Worm (Caenorhabditis elegans): Measurements from ENCODE around the gene F25B4.8.

DNA sequence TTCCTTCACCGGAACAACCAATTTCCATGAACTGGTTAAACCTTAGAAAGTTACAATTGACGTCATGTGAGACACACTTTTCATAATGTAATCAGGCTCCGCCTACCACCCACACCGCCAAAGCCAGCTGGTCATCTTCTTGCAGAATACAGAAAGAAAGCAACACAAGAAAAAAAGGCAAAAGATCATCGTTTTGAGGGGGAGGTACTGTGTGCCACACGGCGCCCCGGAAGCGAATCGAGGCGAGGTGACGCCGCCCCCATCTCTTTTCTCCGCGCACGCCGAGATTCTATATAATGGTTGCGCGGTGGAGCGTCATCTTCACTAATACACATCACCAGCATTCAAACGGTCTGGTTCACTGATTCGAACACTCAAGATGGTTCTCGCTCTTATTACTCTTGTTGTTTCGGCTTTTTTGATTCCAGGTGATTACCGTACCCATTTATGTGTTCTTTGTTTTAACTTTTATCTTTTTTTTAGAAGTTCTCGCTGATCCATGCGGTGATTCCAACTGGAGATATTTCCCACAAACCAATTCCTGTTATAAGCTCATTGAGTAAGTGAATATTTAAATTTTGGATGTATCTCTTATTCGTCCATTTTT is 8.4 kb upstream of the F25B4.8 start, which contains the start of gene clec-1:
- TF ChIP-seq hmbx-1 (tag; optimal IDR thresholded peaks at IDR 0.05): no peak
- TF ChIP-seq ama-1 (optimal IDR thresholded peaks at IDR 0.05): no peak
- TF ChIP-seq ets-7 (tag; optimal IDR thresholded peaks at IDR 0.05): no peak
- TF ChIP-seq tbx-11 (GFP tag; IDR thresholded peaks at IDR 0.05): no peak
- no peak for TF ChIP-seq pes-1 (GFP tag; IDR thresholded peaks at IDR 0.05)
- no peak for TF ChIP-seq tbx-37 (GFP tag; conservative IDR thresholded peaks at IDR 0.05)

All from whole organism, early embryonic.